Worm (Caenorhabditis elegans): Measurements from ENCODE around the gene Y41D4B.11.

DNA sequence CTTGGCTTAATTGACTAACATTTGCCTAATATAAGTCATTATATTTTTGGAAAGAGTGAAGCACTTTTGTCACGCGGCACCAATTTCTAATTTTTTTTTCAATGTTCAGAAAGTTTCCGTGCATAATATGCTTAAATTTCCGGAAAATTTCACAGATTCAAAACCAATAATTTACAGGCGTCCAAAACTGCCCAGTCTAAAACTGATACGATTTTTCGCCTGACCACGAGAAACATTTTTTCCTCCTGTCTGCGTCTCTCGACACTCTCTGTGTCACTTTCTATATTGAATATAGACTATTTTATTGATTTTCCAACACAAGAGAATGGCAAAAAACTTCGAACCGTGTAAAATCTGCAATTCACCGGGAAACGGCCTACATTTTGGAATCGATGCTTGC, 8.1 kb downstream of the Y41D4B.11 start, which contains the start of gene nhr-122:
- TF ChIP-seq ceh-82 (tag; optimal IDR thresholded peaks at IDR 0.05) (no peak), egl-27 (tag; optimal IDR thresholded peaks at IDR 0.05) (no peak), ztf-11 (tag; optimal IDR thresholded peaks at IDR 0.05) (no peak), elt-3 (tag; optimal IDR thresholded peaks at IDR 0.05) (no peak), aly-2 (tag; optimal IDR thresholded peaks at IDR 0.05) (no peak), lin-39 (tag; optimal IDR thresholded peaks at IDR 0.05) (no peak), nhr-71 (tag; optimal IDR thresholded peaks at IDR 0.05) (no peak), pag-3 (tag; optimal IDR thresholded peaks at IDR 0.05; ENCODE audit: borderline replicate concordance, insufficient read depth) (no peak), pqm-1 (tag; optimal IDR thresholded peaks at IDR 0.05) (no peak), aha-1 (tag; optimal IDR thresholded peaks at IDR 0.05) (no peak), lir-3 (tag; optimal IDR thresholded peaks at IDR 0.05; ENCODE audit: poor library complexity) (no peak), ama-1 (optimal IDR thresholded peaks at IDR 0.05) (no peak)

Measured in whole organism, L1 larva.